Fruit fly (Drosophila melanogaster): ENCODE data around the gene CG10098.

Gene CG10098

DNA sequence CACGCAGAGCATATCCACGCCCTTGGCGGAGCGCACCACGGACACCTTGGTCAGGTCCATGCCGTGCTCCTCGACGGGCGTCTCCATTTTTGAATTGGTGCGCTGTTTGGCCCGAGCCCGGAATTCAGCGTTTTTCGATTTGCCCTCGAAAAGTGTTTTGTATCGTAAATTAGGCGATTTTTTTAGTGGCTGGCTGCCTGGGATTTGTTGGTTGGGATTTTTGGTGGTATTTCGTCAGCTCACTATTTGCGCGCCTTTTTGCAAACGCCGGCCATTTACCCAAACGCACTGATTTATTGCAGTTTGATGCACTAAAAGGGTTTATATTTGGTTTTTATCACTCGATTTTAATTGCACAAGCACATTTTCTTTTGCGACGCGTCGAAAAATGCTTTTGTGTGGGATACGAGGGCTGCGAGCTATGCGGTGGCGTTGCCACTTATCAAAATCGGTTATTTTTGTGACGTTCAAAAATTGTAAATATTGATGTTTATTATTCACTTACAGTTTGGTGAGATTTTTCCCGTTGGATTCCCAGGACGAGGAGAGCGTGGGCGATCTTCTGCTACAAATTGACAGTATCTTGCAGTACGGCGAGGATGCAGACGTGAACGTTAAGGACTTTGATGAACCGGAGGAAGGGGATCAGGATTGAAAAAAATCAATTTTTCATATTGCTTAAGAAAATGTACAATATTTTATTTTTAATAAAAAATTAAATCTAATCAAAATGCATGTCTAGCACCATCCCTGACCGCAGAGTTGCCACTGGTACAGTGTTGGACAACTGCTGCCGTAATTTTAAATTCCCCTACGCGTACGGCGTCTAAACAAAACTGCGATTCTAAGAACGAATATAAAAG is 26.4 kb downstream of the CG10098 start, which contains the start of the genes gfzf and Sas-4:
TSS of gene gfzf (minus strand) at position 425 of the 863 bp plus-strand sequence.
TSS of gene Sas-4 (plus strand) at position 824 of the 863 bp plus-strand sequence.
- TF ChIP-seq noc (tag; optimal IDR thresholded peaks at IDR 0.05) = peak; percentile 39

- TF ChIP-seq noc (tag; optimal IDR thresholded peaks at IDR 0.05) = no peak
These were observed 30.4 kb downstream of the CG10098 start, which contains the start of gene MAGE for dm6 chr3R:7154586-7155357. Gene MAGE, minus strand, starts transcription at chr3R:7155180.

dm6 chr3R:7157102-7157501 is 32.8 kb downstream of the CG10098 start:
- TF ChIP-seq noc (tag; optimal IDR thresholded peaks at IDR 0.05) = no peak

DNA sequence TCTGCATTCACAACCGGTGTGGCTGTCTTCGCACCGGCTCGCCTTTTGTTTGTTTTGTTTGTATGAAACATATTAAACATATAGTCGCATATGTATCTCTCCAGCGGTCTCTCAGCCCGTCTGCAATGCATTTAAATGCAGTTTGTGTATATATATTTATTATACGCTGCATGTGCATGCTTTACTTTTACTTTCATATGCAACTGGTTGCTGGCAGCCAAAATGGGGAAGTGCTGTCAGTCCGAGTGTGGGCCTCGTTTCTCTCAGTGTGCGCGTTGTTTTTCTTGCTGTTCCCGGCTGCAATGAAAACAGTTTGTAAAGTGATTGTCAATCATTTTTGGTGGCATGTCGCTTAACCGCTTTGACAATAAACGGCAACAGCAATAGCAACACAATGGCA is 35.3 kb downstream of the CG10098 start:
- no peak for TF ChIP-seq noc (tag; optimal IDR thresholded peaks at IDR 0.05)

- TF ChIP-seq noc (tag; optimal IDR thresholded peaks at IDR 0.05) = no peak
These were observed 38.3 kb downstream of the CG10098 start, which contains the start of gene sas for dm6 chr3R:7162356-7163289. Gene sas, plus strand, starts transcription at chr3R:7162808.

dm6 chr3R:7169927-7170326 is 45.6 kb downstream of the CG10098 start:
- no peak for TF ChIP-seq noc (tag; optimal IDR thresholded peaks at IDR 0.05)

- no peak for TF ChIP-seq noc (tag; optimal IDR thresholded peaks at IDR 0.05)
These were observed 47.2 kb downstream of the CG10098 start for dm6 chr3R:7171384-7172099.

DNA sequence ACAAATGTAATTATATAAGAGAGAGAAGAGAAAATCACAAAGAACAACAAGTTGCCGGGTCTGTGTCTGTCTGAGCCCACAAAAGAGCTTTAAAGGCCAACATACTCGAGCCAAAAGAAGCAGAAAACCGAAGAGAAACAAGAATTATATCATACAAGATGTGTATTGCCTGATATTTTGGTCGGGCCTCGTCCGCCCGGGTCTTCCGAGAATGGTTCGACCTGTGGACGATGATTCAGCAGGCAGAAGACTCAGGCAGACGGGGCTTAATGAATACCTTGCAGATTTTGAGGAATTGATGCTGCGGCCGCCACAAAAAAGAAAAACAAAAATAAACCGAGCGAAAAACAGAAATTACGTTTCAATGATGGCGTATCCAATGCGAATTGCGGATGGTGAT is 48.6 kb downstream of the CG10098 start:
- no peak for TF ChIP-seq noc (tag; optimal IDR thresholded peaks at IDR 0.05)

dm6 chr3R:7174755-7175154 is 50.4 kb downstream of the CG10098 start:
- no peak for TF ChIP-seq noc (tag; optimal IDR thresholded peaks at IDR 0.05)

Measured in whole organism, larva.